Worm (Caenorhabditis elegans): Measurements from ENCODE around the gene clc-5.

DNA sequence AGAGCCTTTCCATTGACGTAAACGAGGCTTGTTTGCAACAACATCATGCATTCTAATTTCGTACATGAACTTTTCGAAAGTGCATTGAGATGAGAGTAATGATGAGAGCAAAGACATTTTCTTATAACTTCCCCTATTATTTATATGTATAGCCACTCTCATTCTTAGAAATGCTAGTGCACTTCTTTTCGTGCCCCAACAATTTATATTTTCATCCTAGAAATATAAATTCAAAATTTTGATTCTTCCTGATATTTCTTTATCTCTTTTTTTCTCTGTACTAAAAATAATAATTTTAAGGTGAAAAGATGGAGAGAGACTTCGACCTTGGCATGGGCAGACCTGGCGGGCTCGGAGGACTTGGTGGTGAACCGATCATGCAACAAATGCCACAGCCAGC, 45.6 kb downstream of the clc-5 start, which contains the start of gene mek-1:
- no peak for TF ChIP-seq aha-1 (tag; optimal IDR thresholded peaks at IDR 0.05)
- TF ChIP-seq mdl-1 (tag; optimal IDR thresholded peaks at IDR 0.05) = no peak
- TF ChIP-seq skn-1 (tag; optimal IDR thresholded peaks at IDR 0.05) = no peak
- TF ChIP-seq nhr-12 (tag; optimal IDR thresholded peaks at IDR 0.05) = no peak
- no peak for TF ChIP-seq ceh-82 (tag; optimal IDR thresholded peaks at IDR 0.05)
- TF ChIP-seq lin-35 (GFP tag; optimal IDR thresholded peaks at IDR 0.05) = no peak
- no peak for TF ChIP-seq jun-1 (tag; optimal IDR thresholded peaks at IDR 0.05)
- no peak for TF ChIP-seq dsc-1 (tag; optimal IDR thresholded peaks at IDR 0.05)
- TF ChIP-seq unc-62 (GFP tag; optimal IDR thresholded peaks at IDR 0.05) = no peak
